Fruit fly (Drosophila melanogaster) whole organism, prepupa: ENCODE results near the gene CG17364.

Experiments used
- Blimp-1 ChIP-seq: fragments of 200-800 bp; sonication (Bioruptor generic); optimal IDR thresholded peaks from 3 replicates; lab custom pipeline; 2017; ENCODE audit warnings: missing biosample characterization, missing genetic modification characterization, mild to moderate bottlenecking, moderate library complexity, missing genetic modification reagents
- CG10631 ChIP-seq: fragments of 200-800 bp; sonication (Bioruptor generic); optimal IDR thresholded peaks from 2 replicates; lab custom pipeline; 2016; ENCODE audit warnings: missing biosample characterization, missing genetic modification characterization
- CG10669 ChIP-seq: fragments of 200-800 bp; sonication (Bioruptor generic); optimal IDR thresholded peaks from 3 replicates; lab custom pipeline; 2018; ENCODE audit warnings: missing biosample characterization, mild to moderate bottlenecking, missing genetic modification characterization, moderate library complexity
- CG11294 ChIP-seq: fragments of 200-800 bp; sonication (Bioruptor generic); IDR thresholded peaks from 2 replicates; pipeline ENCODE4 v1.3.6; 2022; ENCODE audit warnings: missing biosample characterization, missing genetic modification characterization
- CG11762 ChIP-seq: fragments of 200-800 bp; sonication (Bioruptor generic); optimal IDR thresholded peaks from 3 replicates; lab custom pipeline; 2016; ENCODE audit warnings: missing biosample characterization, missing genetic modification characterization; ENCODE audit not compliant: insufficient read depth
- CG11902 ChIP-seq: fragments of 200-800 bp; sonication (Bioruptor generic); optimal IDR thresholded peaks from 3 replicates; lab custom pipeline; 2016; ENCODE audit warnings: missing biosample characterization, missing genetic modification characterization
- CG15336 ChIP-seq: fragments of 200-800 bp; sonication (Bioruptor generic); IDR thresholded peaks from 2 replicates; pipeline ENCODE4 v1.3.6; 2022; ENCODE audit warnings: missing biosample characterization, missing genetic modification characterization
- CG1621 ChIP-seq: fragments of 200-800 bp; sonication (Bioruptor generic); optimal IDR thresholded peaks from 3 replicates; lab custom pipeline; 2018; ENCODE audit warnings: missing biosample characterization, mild to moderate bottlenecking, missing genetic modification characterization
- CG16779 ChIP-seq: fragments of 200-800 bp; sonication (Bioruptor generic); optimal IDR thresholded peaks from 3 replicates; lab custom pipeline; 2017; ENCODE audit warnings: missing biosample characterization, mild to moderate bottlenecking, missing genetic modification characterization
- CG3032 ChIP-seq: fragments of 200-800 bp; optimal IDR thresholded peaks from 2 replicates; lab custom pipeline; 2019; ENCODE audit warnings: missing biosample characterization, mild to moderate bottlenecking, missing genetic modification characterization, moderate library complexity
- CG31627 ChIP-seq: fragments of 200-800 bp; sonication (Bioruptor generic); optimal IDR thresholded peaks from 3 replicates; lab custom pipeline; 2016; ENCODE audit warnings: missing biosample characterization, missing genetic modification characterization
- CG34406 ChIP-seq: fragments of 200-800 bp; sonication (Bioruptor generic); optimal IDR thresholded peaks from 3 replicates; lab custom pipeline; 2016; ENCODE audit warnings: missing biosample characterization, missing genetic modification characterization
- CG3919 ChIP-seq: fragments of 200-800 bp; sonication (Bioruptor generic); optimal IDR thresholded peaks from 3 replicates; lab custom pipeline; 2016; ENCODE audit warnings: missing biosample characterization, missing genetic modification characterization
- CG4318 ChIP-seq: fragments of 200-800 bp; sonication (Bioruptor generic); optimal IDR thresholded peaks from 3 replicates; lab custom pipeline; 2017; ENCODE audit warnings: missing biosample characterization, mild to moderate bottlenecking, missing genetic modification characterization
- CG6163 ChIP-seq: fragments of 200-800 bp; sonication (Bioruptor generic); IDR thresholded peaks from 3 replicates; pipeline ENCODE4 v1.3.6; 2022; ENCODE audit warnings: missing biosample characterization, missing genetic modification characterization
- CG6276 ChIP-seq: fragments of 200-800 bp; sonication (Bioruptor generic); optimal IDR thresholded peaks from 2 replicates; lab custom pipeline; 2017; ENCODE audit warnings: missing biosample characterization, mild to moderate bottlenecking, missing genetic modification characterization
- CG6792 ChIP-seq: fragments of 200-800 bp; sonication (Bioruptor generic); optimal IDR thresholded peaks from 3 replicates; lab custom pipeline; 2016; ENCODE audit warnings: missing biosample characterization, missing genetic modification characterization
- CG8119 ChIP-seq: fragments of 200-800 bp; sonication (Bioruptor generic); IDR thresholded peaks from 3 replicates; pipeline ENCODE4 v1.3.6; 2022; ENCODE audit warnings: missing biosample characterization, missing genetic modification characterization
- CG8319 ChIP-seq: fragments of 200-800 bp; sonication (Bioruptor generic); optimal IDR thresholded peaks from 3 replicates; lab custom pipeline; 2016; ENCODE audit warnings: missing biosample characterization, missing genetic modification characterization
- CG9139 ChIP-seq: fragments of 200-800 bp; sonication (Bioruptor generic); optimal IDR thresholded peaks from 3 replicates; lab custom pipeline; 2017; ENCODE audit warnings: missing biosample characterization, mild to moderate bottlenecking, missing genetic modification characterization
- Eip75B ChIP-seq: fragments of 200-800 bp; sonication (Bioruptor generic); optimal IDR thresholded peaks from 3 replicates; lab custom pipeline; 2016; ENCODE audit warnings: missing biosample characterization, missing genetic modification characterization
- Eip93F ChIP-seq: fragments of 200-800 bp; sonication (Bioruptor generic); optimal IDR thresholded peaks from 2 replicates; lab custom pipeline; 2016; ENCODE audit warnings: missing biosample characterization, mild to moderate bottlenecking, missing genetic modification characterization
- Ets21C ChIP-seq: fragments of 200-800 bp; sonication (Bioruptor generic); optimal IDR thresholded peaks from 3 replicates; lab custom pipeline; 2016; ENCODE audit warnings: missing biosample characterization, missing genetic modification characterization
- Ets96B ChIP-seq: fragments of 200-800 bp; optimal IDR thresholded peaks from 2 replicates; lab custom pipeline; 2019; ENCODE audit warnings: missing biosample characterization, mild to moderate bottlenecking, missing genetic modification characterization, moderate library complexity
- Gug ChIP-seq: fragments of 200-800 bp; sonication (Bioruptor generic); IDR thresholded peaks from 2 replicates; pipeline ENCODE4 v1.3.6; 2022; ENCODE audit warnings: missing biosample characterization, missing genetic modification characterization
- Hr38 ChIP-seq: sonication (Bioruptor generic); optimal IDR thresholded peaks from 2 replicates; lab custom pipeline; 2016; ENCODE audit warnings: missing biosample characterization, missing genetic modification characterization
- Hr39 ChIP-seq: fragments of 200-800 bp; sonication (Bioruptor generic); optimal IDR thresholded peaks from 2 replicates; lab custom pipeline; 2016; ENCODE audit warnings: missing biosample characterization, missing genetic modification characterization
- Hr4 ChIP-seq: fragments of 200-800 bp; sonication (Bioruptor generic); optimal IDR thresholded peaks from 3 replicates; lab custom pipeline; 2016; ENCODE audit warnings: missing biosample characterization, missing genetic modification characterization
- Lpt ChIP-seq: fragments of 200-800 bp; sonication (Bioruptor generic); optimal IDR thresholded peaks from 3 replicates; lab custom pipeline; 2016; ENCODE audit warnings: missing biosample characterization, missing genetic modification characterization
- Met ChIP-seq: fragments of 200-800 bp; sonication (Bioruptor generic); optimal IDR thresholded peaks from 3 replicates; lab custom pipeline; 2016; ENCODE audit warnings: missing biosample characterization, missing genetic modification characterization
- OdsH ChIP-seq: fragments of 200-800 bp; sonication (Bioruptor generic); optimal IDR thresholded peaks from 3 replicates; lab custom pipeline; 2016; ENCODE audit warnings: missing biosample characterization, missing genetic modification characterization
- Smox ChIP-seq: fragments of 200-800 bp; sonication (Bioruptor generic); optimal IDR thresholded peaks from 3 replicates; lab custom pipeline; 2016; ENCODE audit warnings: missing biosample characterization, missing genetic modification characterization
- Sox14 ChIP-seq: fragments of 200-800 bp; sonication (Bioruptor generic); optimal IDR thresholded peaks from 3 replicates; lab custom pipeline; 2016; ENCODE audit warnings: missing biosample characterization, missing genetic modification characterization
- Sox15 ChIP-seq: fragments of 200-800 bp; sonication (Bioruptor generic); optimal IDR thresholded peaks from 3 replicates; lab custom pipeline; 2016; ENCODE audit warnings: missing biosample characterization, missing genetic modification characterization
- acj6 ChIP-seq: fragments of 200-800 bp; sonication (Bioruptor generic); optimal IDR thresholded peaks from 3 replicates; lab custom pipeline; 2016; ENCODE audit warnings: missing biosample characterization, missing genetic modification characterization
- cyc ChIP-seq: fragments of 200-800 bp; sonication (Bioruptor generic); optimal IDR thresholded peaks from 3 replicates; lab custom pipeline; 2016; ENCODE audit warnings: missing biosample characterization, missing genetic modification characterization
- dsx ChIP-seq: fragments of 200-800 bp; optimal IDR thresholded peaks from 3 replicates; lab custom pipeline; 2019; ENCODE audit warnings: missing biosample characterization, mild to moderate bottlenecking, missing genetic modification characterization, moderate library complexity; ENCODE audit not compliant: poor library complexity, severe bottlenecking
- eg ChIP-seq: fragments of 200-800 bp; sonication (Bioruptor generic); IDR thresholded peaks from 3 replicates; pipeline ENCODE4 v1.3.6; 2022; ENCODE audit warnings: missing biosample characterization, missing genetic modification characterization
- esn ChIP-seq: fragments of 200-800 bp; sonication (Bioruptor generic); optimal IDR thresholded peaks from 2 replicates; lab custom pipeline; 2016; ENCODE audit warnings: missing biosample characterization, mild to moderate bottlenecking, missing genetic modification characterization, moderate library complexity
- fd59A ChIP-seq: fragments of 200-800 bp; sonication (Bioruptor generic); optimal IDR thresholded peaks from 2 replicates; lab custom pipeline; 2017; ENCODE audit warnings: missing biosample characterization, mild to moderate bottlenecking, missing genetic modification characterization, missing genetic modification reagents
- fd85E ChIP-seq: fragments of 200-800 bp; sonication (Bioruptor generic); optimal IDR thresholded peaks from 3 replicates; lab custom pipeline; 2016; ENCODE audit warnings: missing biosample characterization, missing genetic modification characterization
- fkh ChIP-seq: fragments of 200-800 bp; sonication (Bioruptor generic); optimal IDR thresholded peaks from 3 replicates; lab custom pipeline; 2017; ENCODE audit warnings: missing biosample characterization, mild to moderate bottlenecking, missing genetic modification characterization, moderate library complexity
- lz ChIP-seq: fragments of 200-800 bp; sonication (Bioruptor generic); optimal IDR thresholded peaks from 3 replicates; lab custom pipeline; 2016; ENCODE audit warnings: missing biosample characterization, missing genetic modification characterization
- net ChIP-seq: fragments of 200-800 bp; sonication (Bioruptor generic); optimal IDR thresholded peaks from 3 replicates; lab custom pipeline; 2016; ENCODE audit warnings: missing biosample characterization, missing genetic modification characterization
- pdm3 ChIP-seq: fragments of 200-800 bp; sonication (Bioruptor generic); optimal IDR thresholded peaks from 3 replicates; lab custom pipeline; 2016; ENCODE audit warnings: missing biosample characterization, missing genetic modification characterization
- salr ChIP-seq, 2 experiments: fragments of 200-800 bp; sonication (Bioruptor generic); optimal IDR thresholded peaks; 3 replicates each; lab custom pipeline; 2016 to 2018; ENCODE audit warnings: missing biosample characterization in 2 of 2, missing genetic modification characterization in 2 of 2, mild to moderate bottlenecking in 1 of 2
- spab ChIP-seq: fragments of 200-800 bp; sonication (Bioruptor generic); optimal IDR thresholded peaks from 2 replicates; lab custom pipeline; 2017; ENCODE audit warnings: missing biosample characterization, mild to moderate bottlenecking, missing genetic modification characterization, missing genetic modification reagents
- svp ChIP-seq: fragments of 200-800 bp; sonication (Bioruptor generic); peaks from one replicate; lab custom pipeline; 2016; ENCODE audit warnings: missing biosample characterization, missing genetic modification characterization
- vri ChIP-seq: fragments of 200-800 bp; sonication (Bioruptor generic); optimal IDR thresholded peaks from 3 replicates; lab custom pipeline; 2016; ENCODE audit warnings: missing biosample characterization, mild to moderate bottlenecking, missing genetic modification characterization

CG17364 gene

dm6 chr3L:13957789-13958188 lies 35.4 kb downstream of the CG17364 start:
- no peak for TF ChIP-seq lz
- no peak for TF ChIP-seq svp (GFP tag; lab: Kevin White, UChicago)
- TF ChIP-seq CG6276 (GFP tag; lab: Kevin White, UChicago): no peak
- no peak for TF ChIP-seq CG8119 (GFP tag; lab: Robert Waterston, UW)
- no peak for TF ChIP-seq pdm3
- TF ChIP-seq cyc (GFP tag; lab: Kevin White, UChicago): no peak
- no peak for TF ChIP-seq Sox14
- no peak for TF ChIP-seq dsx (GFP tag; lab: Kevin White, UChicago)
- TF ChIP-seq Hr38: no peak
- no peak for TF ChIP-seq CG16779

dm6 chr3L:13957212-13957668 lies 36.0 kb downstream of the CG17364 start:
- TF ChIP-seq acj6 (peak; percentile 59), CG11902 (GFP tag; lab: Kevin White, UChicago) (no peak), net (GFP tag; lab: Kevin White, UChicago) (peak; percentile 51), CG10669 (GFP tag; lab: Kevin White, UChicago) (peak; percentile 12), CG31627 (GFP tag; lab: Kevin White, UChicago) (peak; percentile 24), fd59A (GFP tag; lab: Kevin White, UChicago) (no peak), Blimp-1 (GFP tag; lab: Kevin White, UChicago) (no peak), Lpt (peak; percentile 75), dsx (GFP tag; lab: Kevin White, UChicago) (no peak), CG4318 (GFP tag; lab: Kevin White, UChicago) (peak; percentile 87), OdsH (GFP tag; lab: Kevin White, UChicago) (peak; percentile 74), fd85E (no peak), lz (peak; percentile 27), CG16779 (no peak), eg (GFP tag; lab: Robert Waterston, UW) (peak; percentile 64; the same call in 1 of the 3 replicates), CG10631 (GFP tag; lab: Kevin White, UChicago) (peak; percentile 60), CG1621 (no peak), vri (GFP tag; lab: Kevin White, UChicago) (no peak), CG11762 (peak; percentile 34), Sox14 (peak; percentile 20), CG34406 (GFP tag; lab: Kevin White, UChicago) (peak; percentile 26), Eip75B (GFP tag; lab: Kevin White, UChicago) (peak; percentile 51), CG8319 (GFP tag; lab: Kevin White, UChicago) (peak; percentile 8), CG6792 (GFP tag; lab: Kevin White, UChicago) (peak; percentile 15), Ets21C (GFP tag; lab: Kevin White, UChicago) (no peak), Hr4 (GFP tag; lab: Kevin White, UChicago) (peak; percentile 89), CG15336 (GFP tag; lab: Robert Waterston, UW) (peak; percentile 71), salr (GFP tag; optimal IDR thresholded peaks at IDR 0.05; lab: Kevin White, UChicago) (peak in 1 of 2 experiments; percentile 89), CG3032 (tag; lab: Kevin White, UChicago) (peak; percentile 13), Met (GFP tag; lab: Kevin White, UChicago) (no peak), Sox15 (GFP tag; lab: Kevin White, UChicago) (peak; percentile 18), fkh (GFP tag; lab: Kevin White, UChicago) (no peak), Gug (GFP tag; lab: Robert Waterston, UW) (0 out of 2 replicates have a peak, but pooled peaks have one; percentile 28), CG3919 (GFP tag; lab: Kevin White, UChicago) (peak; percentile 53), CG6163 (GFP tag; lab: Robert Waterston, UW) (no peak), Hr39 (GFP tag; lab: Kevin White, UChicago) (no peak), Smox (GFP tag; lab: Kevin White, UChicago) (no peak), CG11294 (GFP tag; lab: Robert Waterston, UW) (no peak), cyc (GFP tag; lab: Kevin White, UChicago) (no peak), Hr38 (no peak), Eip93F (GFP tag; lab: Kevin White, UChicago) (no peak), CG9139 (GFP tag; lab: Kevin White, UChicago) (no peak), esn (GFP tag; lab: Kevin White, UChicago) (peak; percentile 58), svp (GFP tag; lab: Kevin White, UChicago) (no peak), Ets96B (peak; percentile 35), pdm3 (peak; percentile 53), spab (peak; percentile 34)
